Worm (Caenorhabditis elegans): ENCODE results near the gene mpz-5.

DNA sequence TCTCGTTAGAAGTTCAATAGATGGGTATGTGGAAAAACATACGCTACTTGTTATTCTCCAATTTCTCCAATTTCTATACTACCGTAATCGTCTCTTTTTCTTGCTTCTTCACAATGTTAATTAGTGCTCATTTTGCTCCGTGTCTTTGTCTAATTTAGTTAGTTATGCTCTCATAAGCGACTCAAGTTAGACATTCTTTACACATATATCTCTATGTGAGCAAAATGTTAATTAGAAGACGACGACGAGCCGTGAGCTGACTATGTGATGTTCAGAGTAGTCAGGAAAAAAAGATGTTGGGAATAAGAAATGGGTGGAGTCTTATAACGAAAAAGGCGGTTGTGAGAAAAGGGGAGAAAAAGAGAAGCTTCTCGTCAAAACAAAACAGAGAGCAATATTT is 26.1 kb downstream of the mpz-5 start:
- TF ChIP-seq pqm-1 (tag; optimal IDR thresholded peaks at IDR 0.05) (no peak), nhr-28 (tag; optimal IDR thresholded peaks at IDR 0.05) (no peak), zag-1 (tag; optimal IDR thresholded peaks at IDR 0.05) (no peak), jun-1 (tag; optimal IDR thresholded peaks at IDR 0.05) (no peak), nhr-25 (tag; optimal IDR thresholded peaks at IDR 0.05) (no peak), unc-62 (GFP tag; optimal IDR thresholded peaks at IDR 0.05) (no peak), unc-39 (tag; optimal IDR thresholded peaks at IDR 0.05) (no peak)
